Worm (Caenorhabditis elegans): ENCODE results near the gene F31F7.2.

F31F7.2 gene

DNA sequence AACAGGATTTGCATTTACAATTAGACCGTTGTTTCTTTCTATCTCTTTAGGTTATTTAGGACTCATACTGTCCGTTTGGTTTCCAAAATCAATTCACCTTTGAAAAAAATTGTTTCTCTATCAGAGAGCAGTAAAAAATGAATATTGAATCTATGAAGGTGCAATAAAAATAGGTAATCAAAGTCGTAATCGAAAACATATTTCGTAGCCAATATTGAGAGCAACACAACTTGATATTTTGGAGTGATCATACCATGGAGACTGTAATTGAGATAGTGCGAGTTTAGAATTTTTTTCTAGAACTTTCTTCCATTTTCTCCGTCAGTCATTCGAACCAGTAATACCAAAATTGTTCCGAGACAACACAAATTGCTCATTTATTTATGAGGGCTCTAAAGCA, at the start of gene F31F7.2:
F31F7.2 (plus strand) TSS at position 301 of the 400 bp plus-strand sequence.
- TF ChIP-seq dve-1 (tag; optimal IDR thresholded peaks at IDR 0.05; ENCODE audit: insufficient read depth) = no peak
- no peak for TF ChIP-seq daf-16 (GFP tag; optimal IDR thresholded peaks at IDR 0.05)
- peak; percentile 10 for TF ChIP-seq daf-16 (tag; optimal IDR thresholded peaks at IDR 0.05)
- TF ChIP-seq mes-2 (tag; optimal IDR thresholded peaks at IDR 0.05; ENCODE audit: poor library complexity, severe bottlenecking) = no peak
- TF ChIP-seq php-3 (GFP tag; IDR thresholded peaks at IDR 0.05) = peak; percentile 63; the same call in 1 of the 2 replicates

DNA sequence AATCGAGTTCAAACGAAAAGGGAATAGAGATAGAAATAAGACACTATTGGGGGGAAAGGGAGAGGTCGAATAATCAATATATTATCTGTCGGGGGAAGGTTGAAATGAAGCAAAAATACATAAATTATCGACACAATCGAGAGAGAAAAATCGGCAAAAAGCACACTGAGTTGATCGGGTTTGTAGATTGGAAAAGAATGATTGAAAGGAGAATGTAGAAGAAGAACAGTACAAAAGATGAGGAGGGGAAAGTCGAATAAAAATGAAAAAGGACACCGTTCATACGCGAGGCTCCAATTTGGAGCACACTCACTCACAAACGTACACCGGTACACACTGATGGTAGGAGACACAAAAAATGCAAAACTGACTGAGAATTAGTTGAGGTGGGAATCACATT, 49.4 kb upstream of the F31F7.2 start:
- TF ChIP-seq mep-1 (tag; optimal IDR thresholded peaks at IDR 0.05) (no peak), duxl-1 (tag; optimal IDR thresholded peaks at IDR 0.05; ENCODE audit: poor library complexity) (peak; percentile 54), ceh-82 (tag; optimal IDR thresholded peaks at IDR 0.05) (no peak), ama-1 (optimal IDR thresholded peaks at IDR 0.05) (peak; percentile 86), F10B5.3 (tag; optimal IDR thresholded peaks at IDR 0.05) (no peak), snpc-1.2 (GFP tag; IDR thresholded peaks at IDR 0.05) (0 out of 2 replicates have a peak, but pooled peaks have one; percentile 9), nhr-41 (GFP tag; IDR thresholded peaks at IDR 0.05) (no peak; the same call in 1 of the 2 replicates), mes-2 (tag; optimal IDR thresholded peaks at IDR 0.05; ENCODE audit: poor library complexity, severe bottlenecking) (peak; percentile 27), nhr-77 (tag; optimal IDR thresholded peaks at IDR 0.05) (no peak), F26F4.8 (GFP tag; conservative IDR thresholded peaks at IDR 0.05) (no peak), lin-38 (GFP tag; IDR thresholded peaks at IDR 0.05) (no peak), gei-8 (GFP tag; optimal IDR thresholded peaks at IDR 0.05) (peak; percentile 44), zag-1 (tag; optimal IDR thresholded peaks at IDR 0.05) (no peak), T26A8.4 (GFP tag; IDR thresholded peaks at IDR 0.05) (no peak), ceh-32 (tag; optimal IDR thresholded peaks at IDR 0.05; ENCODE audit: poor library complexity) (no peak), lin-1 (GFP tag; IDR thresholded peaks at IDR 0.05) (no peak), nhr-76 (tag; optimal IDR thresholded peaks at IDR 0.05) (no peak), dve-1 (tag; optimal IDR thresholded peaks at IDR 0.05; ENCODE audit: insufficient read depth) (peak; percentile 2), lin-29 (GFP tag; IDR thresholded peaks at IDR 0.05) (no peak), egl-27 (tag; optimal IDR thresholded peaks at IDR 0.05) (no peak), daf-8 (GFP tag; IDR thresholded peaks at IDR 0.05) (no peak), nhr-42 (GFP tag; IDR thresholded peaks at IDR 0.05) (0 out of 2 replicates have a peak, but pooled peaks have one; percentile 5), daf-12 (tag; optimal IDR thresholded peaks at IDR 0.05) (no peak), fos-1 (tag; optimal IDR thresholded peaks at IDR 0.05) (peak; percentile 30), aha-1 (tag) (peak; percentile 94), jun-1 (tag; optimal IDR thresholded peaks at IDR 0.05) (no peak), nhr-10 (tag; optimal IDR thresholded peaks at IDR 0.05) (no peak), saeg-2 (GFP tag; IDR thresholded peaks at IDR 0.05) (no peak), Y75B8A.6 (GFP tag; IDR thresholded peaks at IDR 0.05) (0 out of 2 replicates have a peak, but pooled peaks have one; percentile 7)

DNA sequence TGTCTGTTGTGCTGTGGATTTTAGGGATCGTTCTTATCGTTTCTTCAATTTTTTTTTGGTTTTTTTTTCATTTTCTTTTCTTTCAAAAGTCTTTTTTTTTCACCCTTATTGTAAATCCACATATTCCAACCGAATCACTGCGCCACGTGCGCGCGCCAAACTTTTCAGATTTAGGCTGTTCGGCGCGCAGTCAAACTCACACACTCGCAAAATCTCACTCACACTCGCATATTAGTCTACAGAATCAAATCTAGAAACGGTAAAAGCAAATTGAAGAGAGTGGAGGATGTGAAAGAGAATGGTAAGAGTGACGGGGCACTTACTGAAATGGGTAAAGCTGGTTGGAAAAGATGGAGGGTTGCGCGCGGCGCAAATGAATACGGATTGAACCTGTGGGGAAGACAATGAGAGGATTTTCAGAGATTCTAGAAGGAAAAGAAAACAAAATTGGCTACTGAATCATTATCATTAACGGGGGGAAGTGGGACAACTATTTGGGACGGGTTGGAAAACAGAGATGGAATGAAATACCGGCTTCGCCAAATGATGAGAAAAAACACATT, 48.4 kb upstream of the F31F7.2 start:
- TF ChIP-seq Y5F2A.4 (GFP tag; optimal IDR thresholded peaks at IDR 0.05) (no peak), snpc-1.2 (GFP tag; IDR thresholded peaks at IDR 0.05) (0 out of 2 replicates have a peak, but pooled peaks have one; percentile 11), ama-1 (optimal IDR thresholded peaks at IDR 0.05) (peak; percentile 29), mxl-2 (GFP tag; conservative IDR thresholded peaks at IDR 0.05) (no peak), ztf-11 (tag; optimal IDR thresholded peaks at IDR 0.05) (no peak), set-16 (GFP tag; IDR thresholded peaks at IDR 0.05) (peak; percentile 10; the same call in 1 of the 2 replicates), daf-19 (GFP tag; conservative IDR thresholded peaks at IDR 0.05) (no peak), Y75B8A.6 (GFP tag; IDR thresholded peaks at IDR 0.05) (0 out of 2 replicates have a peak, but pooled peaks have one; percentile 3), nhr-41 (GFP tag; IDR thresholded peaks at IDR 0.05) (no peak), dmd-8 (GFP tag; IDR thresholded peaks at IDR 0.05) (0 out of 2 replicates have a peak, but pooled peaks have one; percentile 8), madf-9 (GFP tag; conservative IDR thresholded peaks at IDR 0.05) (no peak), unc-62 (GFP tag; optimal IDR thresholded peaks at IDR 0.05 in 1 of 2) (peak in 1 of 2 experiments; percentile 97), unc-62 (tag; optimal IDR thresholded peaks at IDR 0.05) (no peak), lsy-2 (tag; optimal IDR thresholded peaks at IDR 0.05) (no peak), pha-4 (GFP tag; IDR thresholded peaks at IDR 0.05) (no peak), pha-4 (tag; optimal IDR thresholded peaks at IDR 0.05) (no peak), mxl-3 (GFP tag; optimal IDR thresholded peaks at IDR 0.05) (no peak), sdz-12 (GFP tag; optimal IDR thresholded peaks at IDR 0.05) (peak; percentile 37), spr-1 (tag; optimal IDR thresholded peaks at IDR 0.05) (no peak), ceh-44 (GFP tag; IDR thresholded peaks at IDR 0.05) (no peak), ZK546.5 (tag; optimal IDR thresholded peaks at IDR 0.05) (no peak)
